Fruit fly (Drosophila melanogaster): ENCODE measurements around the gene Imp.

DNA sequence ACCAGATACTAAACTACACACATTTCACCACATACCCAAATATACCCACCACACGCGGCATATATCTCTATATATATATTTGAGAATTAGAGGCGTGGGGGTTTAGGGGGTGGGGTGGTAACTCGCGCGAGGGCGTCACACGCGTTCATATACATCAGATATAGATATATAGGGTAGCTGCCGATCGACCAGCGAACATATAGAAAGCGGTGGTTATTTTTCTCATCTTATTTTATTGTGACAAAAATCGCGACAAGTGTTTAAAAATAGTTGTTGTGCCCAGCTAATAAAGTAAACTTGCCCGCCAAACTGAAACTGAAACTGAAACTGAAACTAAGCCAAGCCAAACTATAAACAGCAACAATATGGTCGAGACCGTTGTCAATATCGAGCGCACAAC lies 51.4 kb downstream of the Imp start:
- TF ChIP-seq Mnt (GFP tag; optimal IDR thresholded peaks at IDR 0.05) (no peak), CG33017 (tag; optimal IDR thresholded peaks at IDR 0.05) (no peak)

All from whole organism, adult.